Worm (Caenorhabditis elegans) whole organism, mixed stage, embryonic: Measurements from ENCODE around the gene R13H4.7.

ENCODE experiments used
- lin-32 ChIP-seq: fragments of 200-800 bp; sonication (Bioruptor generic); optimal IDR thresholded peaks from 2 replicates; lab custom pipeline; 2018; ENCODE audit warnings: mild to moderate bottlenecking, missing genetic modification characterization, missing compliant biosample characterization
- mep-1 ChIP-seq: fragments of 150-350 bp; optimal IDR thresholded peaks from 2 replicates; lab custom pipeline; 2017; ENCODE audit warnings: missing biosample characterization, missing genetic modification reagents, missing genetic modification characterization, inconsistent platforms
- nhr-237 ChIP-seq: fragments of 150-350 bp; optimal IDR thresholded peaks from 2 replicates; lab custom pipeline; 2014; ENCODE audit warnings: missing biosample characterization, missing genetic modification characterization
- snpc-4 ChIP-seq: fragments of 150-350 bp; optimal IDR thresholded peaks from 2 replicates; lab custom pipeline; 2014; ENCODE audit warnings: missing biosample characterization, missing genetic modification characterization
- unc-62 ChIP-seq: fragments of 150-350 bp; optimal IDR thresholded peaks from 2 replicates; lab custom pipeline; 2014; ENCODE audit warnings: missing biosample characterization, missing genetic modification reagents, missing genetic modification characterization

ce11 chrV:11818064-11818463, 50.0 kb downstream of the R13H4.7 start:
- TF ChIP-seq unc-62 (GFP tag; lab: Kevin White, UChicago), result no peak
- no peak for TF ChIP-seq nhr-237
- TF ChIP-seq mep-1, result no peak
- TF ChIP-seq snpc-4, result no peak
- TF ChIP-seq lin-32 (GFP tag; lab: Kevin White, UChicago), result no peak
